Worm (Caenorhabditis elegans) whole organism, mixed stage, embryonic: ENCODE results near the gene gsto-3.

Experiments used
- M03D4.4 ChIP-seq: sonication (generic microtip); optimal IDR thresholded peaks from 2 replicates; lab custom pipeline; 2017; ENCODE audit warnings: mild to moderate bottlenecking, missing genetic modification characterization, missing compliant biosample characterization
- bed-3 ChIP-seq: fragments of 200-800 bp; sonication (Bioruptor generic); optimal IDR thresholded peaks from 3 replicates; lab custom pipeline; 2018; ENCODE audit warnings: mild to moderate bottlenecking, missing genetic modification characterization, moderate library complexity, missing compliant biosample characterization
- blmp-1 ChIP-seq: fragments of 150-350 bp; optimal IDR thresholded peaks from 2 replicates; lab custom pipeline; 2014; ENCODE audit warnings: missing biosample characterization, missing genetic modification characterization
- ceh-39 ChIP-seq: fragments of 150-350 bp; optimal IDR thresholded peaks from 2 replicates; lab custom pipeline; 2014; ENCODE audit warnings: missing biosample characterization, missing genetic modification characterization
- ceh-43 ChIP-seq: fragments of 200-800 bp; sonication (Bioruptor generic); optimal IDR thresholded peaks from 2 replicates; lab custom pipeline; 2018; ENCODE audit warnings: mild to moderate bottlenecking, missing genetic modification characterization, moderate library complexity, missing compliant biosample characterization
- ceh-83 ChIP-seq: fragments of 200-800 bp; sonication (Bioruptor generic); optimal IDR thresholded peaks from 2 replicates; lab custom pipeline; 2018; ENCODE audit warnings: mild to moderate bottlenecking, missing genetic modification characterization, missing compliant biosample characterization
- ces-1 ChIP-seq: fragments of 150-350 bp; optimal IDR thresholded peaks from 2 replicates; lab custom pipeline; 2014; ENCODE audit warnings: missing biosample characterization, missing genetic modification reagents, missing genetic modification characterization
- cnd-1 ChIP-seq: fragments of 200-800 bp; sonication (Bioruptor generic); optimal IDR thresholded peaks from 2 replicates; lab custom pipeline; 2018; ENCODE audit warnings: mild to moderate bottlenecking, missing genetic modification characterization, missing compliant biosample characterization
- drap-1 ChIP-seq: fragments of 200-800 bp; sonication (Bioruptor generic); optimal IDR thresholded peaks from 3 replicates; lab custom pipeline; 2018; ENCODE audit warnings: mild to moderate bottlenecking, missing genetic modification characterization, missing compliant biosample characterization
- elt-1 ChIP-seq: sonication (generic microtip); optimal IDR thresholded peaks from 2 replicates; lab custom pipeline; 2017; ENCODE audit warnings: missing genetic modification characterization, mild to moderate bottlenecking, missing compliant biosample characterization, antibody characterized with exemption, moderate library complexity, borderline replicate concordance; ENCODE audit not compliant: insufficient read depth
- elt-3 ChIP-seq: fragments of 150-350 bp; optimal IDR thresholded peaks from 2 replicates; lab custom pipeline; 2014; ENCODE audit warnings: missing biosample characterization, missing genetic modification characterization
- lin-13 ChIP-seq: fragments of 150-350 bp; optimal IDR thresholded peaks from 2 replicates; lab custom pipeline; 2014; ENCODE audit warnings: missing biosample characterization, missing genetic modification characterization
- lsy-2 ChIP-seq: fragments of 150-350 bp; optimal IDR thresholded peaks from 2 replicates; lab custom pipeline; 2014; ENCODE audit warnings: missing biosample characterization, missing genetic modification characterization
- mab-5 ChIP-seq: fragments of 150-350 bp; optimal IDR thresholded peaks from 2 replicates; lab custom pipeline; 2014; ENCODE audit warnings: missing biosample characterization, missing genetic modification characterization
- mep-1 ChIP-seq: fragments of 150-350 bp; optimal IDR thresholded peaks from 2 replicates; lab custom pipeline; 2017; ENCODE audit warnings: missing biosample characterization, missing genetic modification reagents, missing genetic modification characterization, inconsistent platforms
- mls-2 ChIP-seq: sonication (generic microtip); optimal IDR thresholded peaks from 2 replicates; lab custom pipeline; 2016; ENCODE audit warnings: mild to moderate bottlenecking, missing genetic modification characterization, moderate library complexity, missing compliant biosample characterization
- nhr-12 ChIP-seq: fragments of 150-350 bp; optimal IDR thresholded peaks from 2 replicates; lab custom pipeline; 2014; ENCODE audit warnings: missing biosample characterization, missing genetic modification characterization
- nhr-2 ChIP-seq: fragments of 150-350 bp; optimal IDR thresholded peaks from 2 replicates; lab custom pipeline; 2014; ENCODE audit warnings: missing biosample characterization, missing genetic modification characterization
- nhr-237 ChIP-seq: fragments of 150-350 bp; optimal IDR thresholded peaks from 2 replicates; lab custom pipeline; 2014; ENCODE audit warnings: missing biosample characterization, missing genetic modification characterization
- nhr-28 ChIP-seq: fragments of 150-350 bp; optimal IDR thresholded peaks from 2 replicates; lab custom pipeline; 2014; ENCODE audit warnings: missing biosample characterization, missing genetic modification characterization
- nhr-76 ChIP-seq: sonication (generic microtip); optimal IDR thresholded peaks from 2 replicates; lab custom pipeline; 2017; ENCODE audit warnings: missing biosample characterization, missing genetic modification characterization
- pha-4 ChIP-seq: fragments of 150-350 bp; optimal IDR thresholded peaks from 2 replicates; lab custom pipeline; 2018; ENCODE audit warnings: missing biosample characterization, missing genetic modification reagents, missing genetic modification characterization
- sem-2 ChIP-seq: fragments of 200-800 bp; sonication (Bioruptor generic); optimal IDR thresholded peaks from 2 replicates; lab custom pipeline; 2018; ENCODE audit warnings: mild to moderate bottlenecking, missing genetic modification characterization, missing compliant biosample characterization
- sptf-1 ChIP-seq: sonication (generic microtip); optimal IDR thresholded peaks from 2 replicates; lab custom pipeline; 2017; ENCODE audit warnings: mild to moderate bottlenecking, missing genetic modification characterization, moderate library complexity, missing compliant biosample characterization
- tbx-8 ChIP-seq: fragments of 200-800 bp; sonication (Bioruptor generic); optimal IDR thresholded peaks from 2 replicates; lab custom pipeline; 2018; ENCODE audit warnings: mild to moderate bottlenecking, missing genetic modification characterization, moderate library complexity, missing compliant biosample characterization
- unc-120 ChIP-seq: sonication (generic microtip); optimal IDR thresholded peaks from 2 replicates; lab custom pipeline; 2017; ENCODE audit warnings: missing genetic modification characterization, missing compliant biosample characterization; ENCODE audit not compliant: poor library complexity, severe bottlenecking
- unc-39 ChIP-seq: fragments of 150-350 bp; optimal IDR thresholded peaks from 2 replicates; lab custom pipeline; 2014; ENCODE audit warnings: missing biosample characterization, missing genetic modification characterization
- unc-62 ChIP-seq: fragments of 150-350 bp; optimal IDR thresholded peaks from 2 replicates; lab custom pipeline; 2014; ENCODE audit warnings: missing biosample characterization, missing genetic modification reagents, missing genetic modification characterization
- zip-8 ChIP-seq: fragments of 150-350 bp; optimal IDR thresholded peaks from 2 replicates; lab custom pipeline; 2014; ENCODE audit warnings: missing biosample characterization, missing genetic modification characterization
- ztf-11 ChIP-seq: fragments of 150-350 bp; optimal IDR thresholded peaks from 2 replicates; lab custom pipeline; 2014; ENCODE audit warnings: missing biosample characterization, missing genetic modification characterization

The gsto-3 gene

ce11 chrIII:348465-348864 lies 32.6 kb downstream of the gsto-3 start:
- TF ChIP-seq ztf-11 (tag; lab: Kevin White, UChicago) (no peak), ceh-83 (no peak), nhr-237 (tag; lab: Kevin White, UChicago) (no peak), blmp-1 (tag; lab: Kevin White, UChicago) (no peak), elt-3 (tag; lab: Kevin White, UChicago) (no peak), ces-1 (GFP tag; lab: Kevin White, UChicago) (no peak), mls-2 (tag; lab: Kevin White, UChicago) (no peak), nhr-12 (tag; lab: Kevin White, UChicago) (no peak)

- TF ChIP-seq ceh-39 (tag; lab: Kevin White, UChicago): no peak
- no peak for TF ChIP-seq ceh-83
- no peak for TF ChIP-seq cnd-1 (tag; lab: Kevin White, UChicago)
- no peak for TF ChIP-seq nhr-237 (tag; lab: Kevin White, UChicago)
- TF ChIP-seq elt-3 (tag; lab: Kevin White, UChicago): no peak
- TF ChIP-seq tbx-8: no peak
- TF ChIP-seq sem-2 (GFP tag; lab: Kevin White, UChicago): no peak
- no peak for TF ChIP-seq ces-1 (GFP tag; lab: Kevin White, UChicago)
- no peak for TF ChIP-seq blmp-1 (tag; lab: Kevin White, UChicago)
- TF ChIP-seq ceh-43 (GFP tag; lab: Kevin White, UChicago): no peak
- TF ChIP-seq drap-1 (GFP tag; lab: Kevin White, UChicago): no peak
- no peak for TF ChIP-seq nhr-76 (tag; lab: Kevin White, UChicago)
- TF ChIP-seq M03D4.4 (tag; lab: Kevin White, UChicago): no peak
- TF ChIP-seq elt-1 (tag; lab: Kevin White, UChicago): no peak
These were observed 33.7 kb downstream of the gsto-3 start for ce11 chrIII:347351-347750.

ce11 chrIII:346942-347341 lies 34.2 kb downstream of the gsto-3 start:
- TF ChIP-seq nhr-28: no peak
- no peak for TF ChIP-seq mep-1 (tag; lab: Kevin White, UChicago)
- TF ChIP-seq ceh-39 (tag; lab: Kevin White, UChicago): no peak
- no peak for TF ChIP-seq ces-1 (GFP tag; lab: Kevin White, UChicago)
- TF ChIP-seq nhr-237 (tag; lab: Kevin White, UChicago): no peak
- TF ChIP-seq unc-39: no peak
- no peak for TF ChIP-seq drap-1 (GFP tag; lab: Kevin White, UChicago)
- no peak for TF ChIP-seq mab-5 (tag; lab: Kevin White, UChicago)
- no peak for TF ChIP-seq zip-8 (tag; lab: Kevin White, UChicago)
- no peak for TF ChIP-seq bed-3 (GFP tag; lab: Kevin White, UChicago)
- no peak for TF ChIP-seq mls-2 (tag; lab: Kevin White, UChicago)

ce11 chrIII:345503-345902 lies 35.6 kb downstream of the gsto-3 start:
- no peak for TF ChIP-seq drap-1 (GFP tag; lab: Kevin White, UChicago)
- no peak for TF ChIP-seq tbx-8
- TF ChIP-seq lin-13 (tag; lab: Kevin White, UChicago): no peak
- TF ChIP-seq unc-62 (GFP tag; lab: Kevin White, UChicago): no peak
- TF ChIP-seq pha-4 (tag; lab: Kevin White, UChicago): no peak
- TF ChIP-seq ces-1 (GFP tag; lab: Kevin White, UChicago): no peak
- TF ChIP-seq sptf-1 (tag; lab: Kevin White, UChicago): no peak
- no peak for TF ChIP-seq mep-1 (tag; lab: Kevin White, UChicago)
- no peak for TF ChIP-seq ceh-43 (GFP tag; lab: Kevin White, UChicago)
- no peak for TF ChIP-seq elt-1 (tag; lab: Kevin White, UChicago)
- TF ChIP-seq lsy-2 (tag; lab: Kevin White, UChicago): no peak
- TF ChIP-seq ceh-83: no peak
- no peak for TF ChIP-seq unc-39
- TF ChIP-seq nhr-237 (tag; lab: Kevin White, UChicago): no peak

- TF ChIP-seq sptf-1 (tag; lab: Kevin White, UChicago) (no peak), lin-13 (tag; lab: Kevin White, UChicago) (no peak), lsy-2 (tag; lab: Kevin White, UChicago) (no peak), nhr-237 (tag; lab: Kevin White, UChicago) (no peak), pha-4 (tag; lab: Kevin White, UChicago) (no peak), blmp-1 (tag; lab: Kevin White, UChicago) (no peak), M03D4.4 (tag; lab: Kevin White, UChicago) (no peak), nhr-2 (tag; lab: Kevin White, UChicago) (no peak), unc-120 (no peak), ceh-39 (tag; lab: Kevin White, UChicago) (no peak), mab-5 (tag; lab: Kevin White, UChicago) (no peak), nhr-12 (tag; lab: Kevin White, UChicago) (no peak)
These were observed 36.8 kb downstream of the gsto-3 start for ce11 chrIII:344322-344721.
